Worm (Caenorhabditis elegans) whole organism, early embryonic: ENCODE measurements around the gene T25D1.1.

Experiments
- B0310.2 ChIP-seq: sonication (generic microtip); optimal IDR thresholded peaks from 2 replicates; lab custom pipeline; 2016; ENCODE audit warnings: mild to moderate bottlenecking, missing genetic modification characterization, missing compliant biosample characterization
- ama-1 ChIP-seq: fragments of 150-350 bp; optimal IDR thresholded peaks from 2 replicates; lab custom pipeline; 2014
- ceh-13 ChIP-seq: fragments of 200-800 bp; sonication (Bioruptor generic); optimal IDR thresholded peaks from 2 replicates; lab custom pipeline; 2018; ENCODE audit warnings: mild to moderate bottlenecking, missing genetic modification characterization, missing compliant biosample characterization
- ceh-36 ChIP-seq: sonication (generic microtip); optimal IDR thresholded peaks from 2 replicates; lab custom pipeline; 2016; ENCODE audit warnings: missing genetic modification characterization, inconsistent platforms, missing compliant biosample characterization
- hmg-4 ChIP-seq: fragments of 200-800 bp; sonication (Bioruptor generic); optimal IDR thresholded peaks from 2 replicates; lab custom pipeline; 2018; ENCODE audit warnings: mild to moderate bottlenecking, missing genetic modification characterization, missing compliant biosample characterization
- hnd-1 ChIP-seq: sonication (generic microtip); optimal IDR thresholded peaks from 2 replicates; lab custom pipeline; 2016; ENCODE audit warnings: missing genetic modification characterization, missing compliant biosample characterization
- sea-1 ChIP-seq: fragments of 200-800 bp; sonication (Bioruptor generic); conservative IDR thresholded peaks from 2 replicates; pipeline ENCODE4 v1.3.6; 2022; ENCODE audit warnings: missing genetic modification characterization, missing compliant biosample characterization
- tbx-11 ChIP-seq: fragments of 200-800 bp; sonication (Bioruptor generic); IDR thresholded peaks from 2 replicates; pipeline ENCODE4 v1.3.6; 2022; ENCODE audit warnings: missing genetic modification characterization, missing compliant biosample characterization
- tbx-37 ChIP-seq: fragments of 200-800 bp; sonication (Bioruptor generic); conservative IDR thresholded peaks from 2 replicates; pipeline ENCODE4 v1.3.6; 2022; ENCODE audit warnings: missing genetic modification reagents, missing genetic modification characterization, missing compliant biosample characterization

ce11 chrX:16501032-16501431 lies 18.6 kb upstream of the T25D1.1 start, which contains the start of gene K05G3.1:
- TF ChIP-seq ama-1 (lab: Kevin White, UChicago): no peak
- TF ChIP-seq tbx-11 (GFP tag; lab: Robert Waterston, UW): no peak
- no peak for TF ChIP-seq tbx-37 (GFP tag; lab: Robert Waterston, UW)
- no peak for TF ChIP-seq ceh-36
- TF ChIP-seq ceh-13 (GFP tag; lab: Kevin White, UChicago): no peak
- TF ChIP-seq B0310.2 (tag; lab: Kevin White, UChicago): no peak
- TF ChIP-seq sea-1 (GFP tag; lab: Robert Waterston, UW): no peak
- no peak for TF ChIP-seq hnd-1 (tag; lab: Kevin White, UChicago)
- TF ChIP-seq hmg-4 (GFP tag; lab: Kevin White, UChicago): no peak
